Worm (Caenorhabditis elegans): Measurements from ENCODE around the gene clec-142.

clec-142 gene

DNA sequence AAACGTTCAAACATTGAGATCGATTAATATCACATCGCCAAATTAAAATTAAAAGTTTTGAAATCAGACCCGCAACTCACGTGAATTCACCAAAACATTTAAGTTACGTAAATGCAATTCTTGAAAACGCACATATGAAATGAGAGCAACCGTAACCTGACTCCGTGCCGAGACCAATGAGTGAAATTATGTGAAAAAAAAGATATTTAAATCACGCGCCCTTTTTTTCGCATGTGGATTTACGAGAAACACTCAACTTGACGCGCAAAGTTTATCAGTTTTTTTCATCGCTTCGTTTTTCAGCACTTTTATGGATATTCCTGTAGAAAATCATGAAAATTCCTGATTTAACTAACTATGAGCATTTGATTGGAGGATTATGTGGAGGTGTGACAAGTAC lies 2.4 kb upstream of the clec-142 start, which contains the start of the genes gei-14 and slc-25A32 (continued):
- TF ChIP-seq dox-1 (GFP tag; IDR thresholded peaks at IDR 0.05) (peak; percentile 73), B0035.1 (tag; optimal IDR thresholded peaks at IDR 0.05) (no peak), F33H1.4 (GFP tag; IDR thresholded peaks at IDR 0.05) (peak; percentile 92), T26A5.8 (tag; optimal IDR thresholded peaks at IDR 0.05) (no peak), ekl-4 (GFP tag; IDR thresholded peaks at IDR 0.05) (peak; percentile 69), madf-8 (GFP tag; conservative IDR thresholded peaks at IDR 0.05) (peak; percentile 84), madf-3 (GFP tag; IDR thresholded peaks at IDR 0.05) (peak; percentile 73; the same call in 1 of the 2 replicates), snpc-3.4 (tag; optimal IDR thresholded peaks at IDR 0.05) (peak; percentile 92), B0019.2 (GFP tag; conservative IDR thresholded peaks at IDR 0.05) (peak; percentile 88), unc-130 (GFP tag; optimal IDR thresholded peaks at IDR 0.05) (no peak), tbp1 (GFP tag; optimal IDR thresholded peaks at IDR 0.05) (peak; percentile 35), xnd-1 (tag; optimal IDR thresholded peaks at IDR 0.05) (peak; percentile 75), lin-35 (GFP tag; optimal IDR thresholded peaks at IDR 0.05) (peak; percentile 50 to 75 (median 65)), madf-6 (GFP tag; IDR thresholded peaks at IDR 0.05) (peak; percentile 95)

DNA sequence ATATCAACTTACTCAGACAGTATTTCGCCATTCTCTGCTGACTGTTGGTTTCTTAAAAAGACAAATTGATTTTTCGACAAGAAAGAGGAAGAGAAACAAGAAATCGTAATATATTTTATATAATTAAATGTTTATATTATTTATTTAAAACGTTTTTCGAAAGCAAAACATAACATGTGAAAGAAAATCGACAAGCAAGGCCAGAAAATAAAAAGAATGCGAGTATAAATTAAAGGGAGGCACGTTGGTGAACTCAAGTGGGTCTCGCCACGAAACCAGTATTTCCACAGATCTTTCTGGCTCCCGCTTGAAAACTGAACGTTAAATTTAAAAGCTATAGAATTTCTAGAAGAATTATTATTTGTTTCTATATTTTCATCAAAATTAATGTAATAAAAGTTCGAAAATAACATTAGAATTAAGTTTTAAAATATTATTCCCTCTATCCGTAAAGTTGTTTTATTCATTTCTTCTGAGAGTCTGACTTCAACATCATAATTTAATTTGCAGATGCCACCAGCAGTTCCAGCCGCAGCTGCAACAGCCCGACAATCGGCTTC lies 4.8 kb downstream of the clec-142 start, which contains the start of the genes nst-1 and cct-4:
Gene nst-1 (minus strand): TSS at position 51 of the 560 bp plus-strand sequence.
Gene cct-4 (plus strand): TSS at position 510 of the 560 bp plus-strand sequence.
- no peak for TF ChIP-seq attf-3 (GFP tag; conservative IDR thresholded peaks at IDR 0.05)
- no peak for TF ChIP-seq nhr-90 (tag; optimal IDR thresholded peaks at IDR 0.05)
- TF ChIP-seq dpl-1 (GFP tag; optimal IDR thresholded peaks at IDR 0.05) = peak; percentile 61
- 0 out of 2 replicates have a peak, but pooled peaks have one; percentile 33 for TF ChIP-seq ceh-91 (GFP tag; IDR thresholded peaks at IDR 0.05)
- no peak for TF ChIP-seq cebp-1 (GFP tag; IDR thresholded peaks at IDR 0.05)
- peak; percentile 13 for TF ChIP-seq cebp-1 (tag; optimal IDR thresholded peaks at IDR 0.05)
- peak; percentile 60; the same call in 1 of the 2 replicates for TF ChIP-seq madf-6 (GFP tag; IDR thresholded peaks at IDR 0.05)
- no peak for TF ChIP-seq C06A6.2 (GFP tag; conservative IDR thresholded peaks at IDR 0.05)
- TF ChIP-seq Y56A3A.18 (GFP tag; IDR thresholded peaks at IDR 0.05) = no peak
- TF ChIP-seq F33H1.4 (GFP tag; IDR thresholded peaks at IDR 0.05) = peak; percentile 75
- no peak for TF ChIP-seq F52B5.7 (tag; optimal IDR thresholded peaks at IDR 0.05)
- TF ChIP-seq lsl-1 (GFP tag; optimal IDR thresholded peaks at IDR 0.05) = peak; percentile 3
- TF ChIP-seq hsf-1 (GFP tag; IDR thresholded peaks at IDR 0.05) = peak; percentile 83; the same call in 1 of the 2 replicates
- peak; percentile 11 for TF ChIP-seq F23B12.7 (tag; optimal IDR thresholded peaks at IDR 0.05; ENCODE audit: insufficient read depth)
- peak; percentile 33 for TF ChIP-seq efl-1 (GFP tag; optimal IDR thresholded peaks at IDR 0.05)

DNA sequence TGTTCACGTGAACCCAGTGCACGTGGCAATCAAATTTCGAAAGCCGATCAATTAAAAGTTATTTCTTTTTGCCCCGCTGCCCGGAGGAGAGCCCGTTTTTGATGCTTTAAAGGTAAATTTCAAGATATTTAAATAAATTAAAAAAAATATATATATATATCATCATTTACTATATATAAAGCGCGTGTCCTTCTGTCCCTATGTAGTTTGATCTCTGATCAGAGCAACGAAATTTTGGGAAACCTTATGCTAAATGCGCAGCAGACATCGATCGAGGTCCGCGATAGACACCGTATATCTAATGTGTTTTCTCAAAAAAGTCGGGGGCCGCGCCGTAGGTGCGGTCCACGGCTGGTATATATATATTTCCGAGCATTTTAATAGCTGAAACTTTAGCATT lies 7.4 kb downstream of the clec-142 start:
- 0 out of 2 replicates have a peak, but pooled peaks have one; percentile 30 for TF ChIP-seq Y56A3A.18 (GFP tag; IDR thresholded peaks at IDR 0.05)
- TF ChIP-seq mcd-1 (GFP tag; IDR thresholded peaks at IDR 0.05) = 0 out of 2 replicates have a peak, but pooled peaks have one; percentile 17
- 0 out of 2 replicates have a peak, but pooled peaks have one; percentile 10 for TF ChIP-seq madf-6 (GFP tag; IDR thresholded peaks at IDR 0.05)
- TF ChIP-seq snpc-1.1 (tag; optimal IDR thresholded peaks at IDR 0.05; ENCODE audit: insufficient read depth) = peak; percentile 80
- 0 out of 2 replicates have a peak, but pooled peaks have one; percentile 19 for TF ChIP-seq cebp-2 (GFP tag; IDR thresholded peaks at IDR 0.05)
- TF ChIP-seq pbrm-1 (GFP tag; IDR thresholded peaks at IDR 0.05) = peak; percentile 69
- TF ChIP-seq attf-6 (GFP tag; IDR thresholded peaks at IDR 0.05) = peak; percentile 80; the same call in 1 of the 2 replicates
- TF ChIP-seq B0336.3 (GFP tag; IDR thresholded peaks at IDR 0.05) = 0 out of 2 replicates have a peak, but pooled peaks have one; percentile 6
- TF ChIP-seq snpc-4 (GFP tag; optimal IDR thresholded peaks at IDR 0.05) = peak; percentile 33
- TF ChIP-seq snpc-4 (tag; optimal IDR thresholded peaks at IDR 0.05) = peak in 3 of 4 experiments; percentile 40 to 91 (median 89)

All from whole organism, young adult.